Worm (Caenorhabditis elegans) whole organism, mixed stage, embryonic: ENCODE results near the gene ephx-1.

Experiments used
- ces-1 ChIP-seq: fragments of 150-350 bp; optimal IDR thresholded peaks from 2 replicates; lab custom pipeline; 2014; ENCODE audit warnings: missing biosample characterization, missing genetic modification reagents, missing genetic modification characterization
- lsy-2 ChIP-seq: fragments of 150-350 bp; optimal IDR thresholded peaks from 2 replicates; lab custom pipeline; 2014; ENCODE audit warnings: missing biosample characterization, missing genetic modification characterization
- mep-1 ChIP-seq: fragments of 150-350 bp; optimal IDR thresholded peaks from 2 replicates; lab custom pipeline; 2017; ENCODE audit warnings: missing biosample characterization, missing genetic modification reagents, missing genetic modification characterization, inconsistent platforms
- nhr-12 ChIP-seq: fragments of 150-350 bp; optimal IDR thresholded peaks from 2 replicates; lab custom pipeline; 2014; ENCODE audit warnings: missing biosample characterization, missing genetic modification characterization
- nhr-237 ChIP-seq: fragments of 150-350 bp; optimal IDR thresholded peaks from 2 replicates; lab custom pipeline; 2014; ENCODE audit warnings: missing biosample characterization, missing genetic modification characterization
- pha-4 ChIP-seq: fragments of 150-350 bp; optimal IDR thresholded peaks from 2 replicates; lab custom pipeline; 2018; ENCODE audit warnings: missing biosample characterization, missing genetic modification reagents, missing genetic modification characterization
- sem-2 ChIP-seq: fragments of 200-800 bp; sonication (Bioruptor generic); optimal IDR thresholded peaks from 2 replicates; lab custom pipeline; 2018; ENCODE audit warnings: mild to moderate bottlenecking, missing genetic modification characterization, missing compliant biosample characterization
- snpc-4 ChIP-seq: fragments of 150-350 bp; optimal IDR thresholded peaks from 2 replicates; lab custom pipeline; 2014; ENCODE audit warnings: missing biosample characterization, missing genetic modification characterization
- unc-39 ChIP-seq: fragments of 150-350 bp; optimal IDR thresholded peaks from 2 replicates; lab custom pipeline; 2014; ENCODE audit warnings: missing biosample characterization, missing genetic modification characterization

- no peak for TF ChIP-seq sem-2 (GFP tag; lab: Kevin White, UChicago)
- no peak for TF ChIP-seq pha-4
- TF ChIP-seq lsy-2: no peak
- no peak for TF ChIP-seq mep-1 (tag; lab: Kevin White, UChicago)
- TF ChIP-seq unc-39 (tag; lab: Kevin White, UChicago): no peak
- no peak for TF ChIP-seq ces-1 (GFP tag; lab: Kevin White, UChicago)
- TF ChIP-seq nhr-237: no peak
- TF ChIP-seq nhr-12 (tag; lab: Kevin White, UChicago): no peak
- no peak for TF ChIP-seq snpc-4
Measured at ce11 chrII:4025462-4025861, 20.7 kb downstream of the ephx-1 start, which contains the start of gene K07D4.5.
